Worm (Caenorhabditis elegans) whole organism, early embryonic: ENCODE data around the gene elt-2.

Experiments used
- B0310.2 ChIP-seq: sonication (generic microtip); optimal IDR thresholded peaks from 2 replicates; lab custom pipeline; 2016; ENCODE audit warnings: mild to moderate bottlenecking, missing genetic modification characterization, missing compliant biosample characterization
- F13C5.2 ChIP-seq: sonication (generic microtip); optimal IDR thresholded peaks from 2 replicates; lab custom pipeline; 2017; ENCODE audit warnings: mild to moderate bottlenecking, missing genetic modification characterization, inconsistent platforms, missing compliant biosample characterization
- aly-1 ChIP-seq: sonication (generic microtip); optimal IDR thresholded peaks from 2 replicates; lab custom pipeline; 2016; ENCODE audit warnings: missing genetic modification characterization, missing compliant biosample characterization
- ama-1 ChIP-seq: fragments of 150-350 bp; optimal IDR thresholded peaks from 2 replicates; lab custom pipeline; 2014
- ceh-13 ChIP-seq: fragments of 200-800 bp; sonication (Bioruptor generic); optimal IDR thresholded peaks from 2 replicates; lab custom pipeline; 2018; ENCODE audit warnings: mild to moderate bottlenecking, missing genetic modification characterization, missing compliant biosample characterization
- ceh-36 ChIP-seq: sonication (generic microtip); optimal IDR thresholded peaks from 2 replicates; lab custom pipeline; 2016; ENCODE audit warnings: missing genetic modification characterization, inconsistent platforms, missing compliant biosample characterization
- ets-7 ChIP-seq: sonication (generic microtip); optimal IDR thresholded peaks from 2 replicates; lab custom pipeline; 2016; ENCODE audit warnings: missing genotype, missing genetic modification characterization, missing compliant biosample characterization
- flt-1 ChIP-seq: fragments of 200-800 bp; sonication (Bioruptor generic); IDR thresholded peaks from 2 replicates; pipeline ENCODE4 v1.3.6; 2022; ENCODE audit warnings: missing genetic modification characterization, missing compliant biosample characterization
- hmbx-1 ChIP-seq: sonication (generic microtip); optimal IDR thresholded peaks from 2 replicates; lab custom pipeline; 2016; ENCODE audit warnings: mild to moderate bottlenecking, missing genetic modification characterization, missing compliant biosample characterization
- hmg-4 ChIP-seq: fragments of 200-800 bp; sonication (Bioruptor generic); optimal IDR thresholded peaks from 2 replicates; lab custom pipeline; 2018; ENCODE audit warnings: mild to moderate bottlenecking, missing genetic modification characterization, missing compliant biosample characterization
- hnd-1 ChIP-seq: sonication (generic microtip); optimal IDR thresholded peaks from 2 replicates; lab custom pipeline; 2016; ENCODE audit warnings: missing genetic modification characterization, missing compliant biosample characterization
- pes-1 ChIP-seq: fragments of 200-800 bp; sonication (Bioruptor generic); IDR thresholded peaks from 2 replicates; pipeline ENCODE4 v1.3.6; 2022; ENCODE audit warnings: missing genetic modification reagents, missing genetic modification characterization, missing compliant biosample characterization
- scrt-1 ChIP-seq: fragments of 200-800 bp; sonication (Bioruptor generic); IDR thresholded peaks from 2 replicates; pipeline ENCODE4 v1.3.6; 2022; ENCODE audit warnings: missing genetic modification characterization, missing compliant biosample characterization
- sea-1 ChIP-seq: fragments of 200-800 bp; sonication (Bioruptor generic); conservative IDR thresholded peaks from 2 replicates; pipeline ENCODE4 v1.3.6; 2022; ENCODE audit warnings: missing genetic modification characterization, missing compliant biosample characterization
- tbx-11 ChIP-seq: fragments of 200-800 bp; sonication (Bioruptor generic); IDR thresholded peaks from 2 replicates; pipeline ENCODE4 v1.3.6; 2022; ENCODE audit warnings: missing genetic modification characterization, missing compliant biosample characterization
- tbx-37 ChIP-seq: fragments of 200-800 bp; sonication (Bioruptor generic); conservative IDR thresholded peaks from 2 replicates; pipeline ENCODE4 v1.3.6; 2022; ENCODE audit warnings: missing genetic modification reagents, missing genetic modification characterization, missing compliant biosample characterization
- tra-4 ChIP-seq: sonication (generic microtip); optimal IDR thresholded peaks from 2 replicates; lab custom pipeline; 2017; ENCODE audit warnings: missing genetic modification characterization, missing compliant biosample characterization

elt-2 gene

ce11 chrX:10444705-10445104, 36.3 kb upstream of the elt-2 start, which contains the start of gene C39B10.4:
Gene C39B10.4, plus strand, starts transcription at chrX:10445005.
- TF ChIP-seq hmg-4 (no peak), F13C5.2 (tag; lab: Kevin White, UChicago) (no peak), scrt-1 (no peak), tbx-11 (no peak), hnd-1 (tag; lab: Kevin White, UChicago) (no peak), pes-1 (GFP tag; lab: Robert Waterston, UW) (no peak), ceh-36 (tag; lab: Kevin White, UChicago) (no peak), hmbx-1 (tag; lab: Kevin White, UChicago) (no peak), ama-1 (lab: Kevin White, UChicago) (no peak), flt-1 (GFP tag; lab: Robert Waterston, UW) (no peak)

- TF ChIP-seq scrt-1 = no peak
- no peak for TF ChIP-seq tbx-37 (GFP tag; lab: Robert Waterston, UW)
Measured at ce11 chrX:10446982-10447381, 34.1 kb upstream of the elt-2 start, which contains the start of gene C39B10.5. Gene C39B10.5, plus strand, starts transcription at chrX:10447343.

DNA sequence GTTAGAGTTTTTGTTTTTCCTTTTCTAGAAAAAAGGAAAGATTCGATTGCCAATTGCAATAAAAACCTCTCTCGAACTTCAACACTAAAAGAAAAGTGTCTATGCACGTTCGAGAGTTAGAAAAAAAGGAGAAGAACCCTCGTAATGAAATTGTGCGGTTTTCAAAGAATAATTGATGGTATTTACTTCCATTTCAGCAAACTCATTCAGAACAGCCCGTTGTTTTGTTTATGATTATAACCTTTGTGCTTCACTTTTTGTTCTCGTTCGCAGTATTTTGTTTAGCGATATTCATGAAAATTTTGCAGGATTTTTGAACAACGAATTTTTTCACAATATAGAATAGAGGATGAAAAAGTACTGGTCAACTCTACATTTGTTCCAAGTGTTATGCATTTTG, 27.1 kb upstream of the elt-2 start, which contains the start of gene lgc-41:
Gene lgc-41, plus strand, starts transcription at position 301 of the 400 bp plus-strand sequence.
- TF ChIP-seq hmbx-1 (tag; lab: Kevin White, UChicago) (no peak), B0310.2 (no peak), scrt-1 (no peak), ceh-13 (GFP tag; lab: Kevin White, UChicago) (no peak), tbx-37 (GFP tag; lab: Robert Waterston, UW) (no peak), pes-1 (GFP tag; lab: Robert Waterston, UW) (no peak), ets-7 (tag; lab: Kevin White, UChicago) (no peak), ceh-36 (tag; lab: Kevin White, UChicago) (no peak), flt-1 (GFP tag; lab: Robert Waterston, UW) (no peak), tbx-11 (no peak)

DNA sequence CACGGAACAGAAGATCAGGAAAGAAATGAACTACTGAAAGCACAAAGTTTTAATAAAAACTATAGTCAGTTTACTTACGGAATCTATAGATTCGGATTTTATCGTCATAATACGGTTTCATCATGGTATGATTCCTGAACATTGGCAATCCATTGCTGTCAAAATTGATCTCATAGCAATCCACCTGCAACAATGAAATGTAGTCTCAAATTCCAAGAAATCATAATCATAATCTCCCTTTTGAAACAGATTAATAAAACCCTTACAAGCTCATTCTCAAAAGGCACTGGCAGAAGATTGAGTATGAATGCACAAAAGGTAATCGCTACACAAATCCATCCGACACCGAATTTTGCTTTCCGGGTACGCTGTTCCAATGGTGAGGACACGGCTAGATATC, 18.6 kb upstream of the elt-2 start:
- no peak for TF ChIP-seq B0310.2
- TF ChIP-seq tbx-37 (GFP tag; lab: Robert Waterston, UW) = no peak
- TF ChIP-seq flt-1 (GFP tag; lab: Robert Waterston, UW) = no peak
- TF ChIP-seq ama-1 (lab: Kevin White, UChicago) = no peak
- no peak for TF ChIP-seq hmg-4
- TF ChIP-seq tbx-11 = no peak
- no peak for TF ChIP-seq hnd-1 (tag; lab: Kevin White, UChicago)

ce11 chrX:10463542-10463941, 17.5 kb upstream of the elt-2 start, which contains the start of gene C39B10.1:
Gene C39B10.1, minus strand, starts transcription at chrX:10463642.
- TF ChIP-seq hnd-1 (tag; lab: Kevin White, UChicago) = no peak
- no peak for TF ChIP-seq ceh-36 (tag; lab: Kevin White, UChicago)
- TF ChIP-seq tra-4 (tag; lab: Kevin White, UChicago) = no peak
- no peak for TF ChIP-seq flt-1 (GFP tag; lab: Robert Waterston, UW)
- TF ChIP-seq ets-7 (tag; lab: Kevin White, UChicago) = no peak
- TF ChIP-seq B0310.2 = no peak
- TF ChIP-seq aly-1 (tag; lab: Kevin White, UChicago) = no peak
- no peak for TF ChIP-seq ama-1 (lab: Kevin White, UChicago)
- no peak for TF ChIP-seq tbx-37 (GFP tag; lab: Robert Waterston, UW)
- TF ChIP-seq F13C5.2 (tag; lab: Kevin White, UChicago) = no peak
- no peak for TF ChIP-seq ceh-13 (GFP tag; lab: Kevin White, UChicago)
- no peak for TF ChIP-seq sea-1 (GFP tag; lab: Robert Waterston, UW)
- TF ChIP-seq hmg-4 = no peak
- TF ChIP-seq pes-1 (GFP tag; lab: Robert Waterston, UW) = no peak
- no peak for TF ChIP-seq scrt-1
- no peak for TF ChIP-seq hmbx-1 (tag; lab: Kevin White, UChicago)
- TF ChIP-seq tbx-11 = no peak

DNA sequence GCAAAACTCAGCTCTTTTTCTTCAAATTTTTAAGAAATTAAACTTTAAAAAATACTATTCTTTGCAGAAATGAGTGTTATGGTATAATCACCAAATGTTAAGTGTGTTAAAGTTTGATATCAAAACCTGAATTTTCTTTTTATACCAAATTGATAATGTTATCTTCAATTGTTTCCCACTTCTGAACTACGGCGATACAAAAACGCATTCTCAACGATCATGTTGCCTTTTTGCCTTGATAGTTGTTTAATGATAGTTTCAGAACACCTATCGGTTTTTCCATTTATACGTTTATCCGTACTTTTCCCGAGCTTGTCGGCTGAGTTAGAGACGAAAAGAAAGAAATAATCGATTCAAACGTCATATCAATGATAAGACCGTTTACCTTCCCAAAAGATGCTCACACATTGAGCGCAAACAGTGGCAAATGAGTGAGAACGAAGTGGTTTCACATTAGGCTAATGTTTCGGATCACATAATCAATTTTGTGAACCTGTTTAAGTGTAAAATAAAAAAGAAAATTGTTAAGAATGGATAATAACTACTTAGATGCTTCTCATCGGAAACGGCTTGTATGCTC, 6.0 kb upstream of the elt-2 start, which contains the start of gene elt-4:
Gene elt-4, plus strand, starts transcription at position 530 of the 580 bp plus-strand sequence.
- TF ChIP-seq ceh-36 (tag; lab: Kevin White, UChicago) (no peak), tbx-37 (GFP tag; lab: Robert Waterston, UW) (no peak), scrt-1 (no peak), flt-1 (GFP tag; lab: Robert Waterston, UW) (no peak), pes-1 (GFP tag; lab: Robert Waterston, UW) (no peak), tbx-11 (no peak), tra-4 (tag; lab: Kevin White, UChicago) (no peak), sea-1 (GFP tag; lab: Robert Waterston, UW) (no peak), ceh-13 (GFP tag; lab: Kevin White, UChicago) (no peak), hmbx-1 (tag; lab: Kevin White, UChicago) (no peak), hnd-1 (tag; lab: Kevin White, UChicago) (no peak), F13C5.2 (tag; lab: Kevin White, UChicago) (no peak), aly-1 (tag; lab: Kevin White, UChicago) (no peak), ets-7 (tag; lab: Kevin White, UChicago) (no peak), B0310.2 (no peak), ama-1 (lab: Kevin White, UChicago) (no peak), hmg-4 (no peak)

DNA sequence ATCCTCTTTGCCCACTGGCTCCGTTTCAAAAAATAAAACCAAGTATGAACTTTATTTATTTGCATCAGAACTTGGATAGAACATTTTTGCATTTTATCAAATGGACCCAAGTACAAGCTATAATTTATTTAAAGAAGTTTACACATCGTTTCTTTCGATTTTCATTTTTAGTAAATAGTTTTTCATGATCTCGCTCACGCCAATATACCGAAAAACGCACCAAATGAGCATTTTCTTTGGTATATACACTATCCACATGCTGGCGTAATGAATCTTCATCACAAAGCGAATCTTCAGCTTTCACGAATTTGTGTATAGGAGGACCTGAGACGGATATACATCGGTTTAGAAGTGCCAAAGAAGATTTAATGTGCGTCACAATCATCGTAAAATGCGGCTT, 4.5 kb upstream of the elt-2 start, which contains the start of gene C39B10.7:
Gene C39B10.7, plus strand, starts transcription at position 301 of the 400 bp plus-strand sequence.
- TF ChIP-seq ets-7 (tag; lab: Kevin White, UChicago) (no peak), tra-4 (tag; lab: Kevin White, UChicago) (no peak), sea-1 (GFP tag; lab: Robert Waterston, UW) (no peak), F13C5.2 (tag; lab: Kevin White, UChicago) (no peak), ceh-13 (GFP tag; lab: Kevin White, UChicago) (no peak), hmg-4 (no peak), flt-1 (GFP tag; lab: Robert Waterston, UW) (no peak), pes-1 (GFP tag; lab: Robert Waterston, UW) (no peak), aly-1 (tag; lab: Kevin White, UChicago) (no peak), hmbx-1 (tag; lab: Kevin White, UChicago) (no peak), scrt-1 (no peak)
